Fruit fly (Drosophila melanogaster) S2 (cell line): ENCODE data around the gene CG31342.

Experiments
- CG8478 ChIP-seq: fragments of >200 bp; optimal IDR thresholded peaks from 2 replicates; lab custom pipeline; 2018
- CTCF ChIP-seq, 2 experiments: fragments of >200 bp; optimal IDR thresholded peaks; 2 replicates each; lab custom pipeline; 2018

DNA sequence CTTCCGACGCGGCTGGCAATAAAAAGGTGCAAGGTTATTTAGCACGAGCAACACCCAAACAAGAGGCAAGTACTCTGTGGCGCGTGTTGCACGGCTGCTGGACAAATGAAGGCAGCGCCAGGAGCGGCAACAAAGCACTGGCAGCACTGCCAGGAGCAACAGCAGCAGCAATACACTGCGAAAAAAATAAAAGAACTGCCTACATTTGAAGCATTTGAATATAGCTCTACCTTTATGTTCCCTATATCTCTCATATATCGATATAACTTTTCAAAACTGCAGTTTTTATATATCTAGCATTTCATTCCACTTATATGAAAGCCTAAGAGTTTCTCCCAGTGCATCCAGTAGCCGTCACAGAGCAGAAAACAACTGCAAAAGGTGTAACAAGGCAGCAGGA is 28.5 kb upstream of the CG31342 start:
- TF ChIP-seq CTCF (optimal IDR thresholded peaks at IDR 0.05; lab: Kevin White, UChicago) = no peak
- TF ChIP-seq CG8478 (lab: Kevin White, UChicago) = no peak
